Worm (Caenorhabditis elegans): ENCODE data around the gene Y82E9BL.6.

- no peak for TF ChIP-seq Y55F3AM.14 (GFP tag; optimal IDR thresholded peaks at IDR 0.05)
- no peak for TF ChIP-seq lsy-2 (tag; optimal IDR thresholded peaks at IDR 0.05)
- no peak for TF ChIP-seq lin-11 (tag; optimal IDR thresholded peaks at IDR 0.05)
- no peak for TF ChIP-seq elt-3 (tag; optimal IDR thresholded peaks at IDR 0.05)
- no peak for TF ChIP-seq nhr-77 (tag; optimal IDR thresholded peaks at IDR 0.05)
- TF ChIP-seq nhr-12 (tag; optimal IDR thresholded peaks at IDR 0.05): no peak
- TF ChIP-seq mab-5 (tag; optimal IDR thresholded peaks at IDR 0.05): no peak
- no peak for TF ChIP-seq lin-13 (GFP tag; optimal IDR thresholded peaks at IDR 0.05)
- TF ChIP-seq lin-39 (tag; optimal IDR thresholded peaks at IDR 0.05): no peak
Measured at ce11 chrIII:1384694-1385093, 39.1 kb upstream of the Y82E9BL.6 start.
